Worm (Caenorhabditis elegans): ENCODE results near the gene Y45F3A.9.

The Y45F3A.9 gene

ce11 chrIII:10561904-10562303 lies 33.1 kb downstream of the Y45F3A.9 start, which contains the start of gene Y45F3A.1:
Gene Y45F3A.1 (minus strand): TSS chrIII:10561915.
- no peak for TF ChIP-seq F57A8.1 (GFP tag; optimal IDR thresholded peaks at IDR 0.05)
- no peak for TF ChIP-seq F55B11.4 (tag; optimal IDR thresholded peaks at IDR 0.05; ENCODE audit: borderline replicate concordance, insufficient read depth)
- no peak for TF ChIP-seq nfyb-1 (GFP tag; IDR thresholded peaks at IDR 0.05)
- TF ChIP-seq C06A6.2 (GFP tag; conservative IDR thresholded peaks at IDR 0.05): no peak
- TF ChIP-seq xnd-1 (tag; optimal IDR thresholded peaks at IDR 0.05): peak; percentile 76
- peak; percentile 89 for TF ChIP-seq madf-6 (GFP tag; IDR thresholded peaks at IDR 0.05)
- no peak for TF ChIP-seq cebp-2 (GFP tag; IDR thresholded peaks at IDR 0.05)
- TF ChIP-seq cebp-1 (GFP tag; IDR thresholded peaks at IDR 0.05): no peak
- no peak for TF ChIP-seq cebp-1 (tag; optimal IDR thresholded peaks at IDR 0.05)
- peak; percentile 54 for TF ChIP-seq snpc-3.4 (tag; optimal IDR thresholded peaks at IDR 0.05)
- TF ChIP-seq hmg-1.2 (GFP tag; IDR thresholded peaks at IDR 0.05): no peak
- TF ChIP-seq rpc-1 (optimal IDR thresholded peaks at IDR 0.05): no peak
- no peak for TF ChIP-seq rpc-1 (tag; optimal IDR thresholded peaks at IDR 0.05)
- TF ChIP-seq aptf-2 (GFP tag; conservative IDR thresholded peaks at IDR 0.05): no peak
- no peak for TF ChIP-seq ets-4 (GFP tag; optimal IDR thresholded peaks at IDR 0.05)
- no peak for TF ChIP-seq snpc-4 (GFP tag; optimal IDR thresholded peaks at IDR 0.05)
- TF ChIP-seq snpc-4 (tag; optimal IDR thresholded peaks at IDR 0.05): no peak
- no peak for TF ChIP-seq madf-3 (GFP tag; IDR thresholded peaks at IDR 0.05)
- TF ChIP-seq lsl-1 (GFP tag; optimal IDR thresholded peaks at IDR 0.05): peak; percentile 88
- TF ChIP-seq bed-2 (GFP tag; IDR thresholded peaks at IDR 0.05): no peak
- peak; percentile 69 for TF ChIP-seq madf-8 (GFP tag; conservative IDR thresholded peaks at IDR 0.05)
- TF ChIP-seq tbp1 (GFP tag; optimal IDR thresholded peaks at IDR 0.05): no peak
- peak; percentile 90 for TF ChIP-seq F33H1.4 (GFP tag; IDR thresholded peaks at IDR 0.05)
- TF ChIP-seq F10E7.11 (tag; optimal IDR thresholded peaks at IDR 0.05): no peak
- no peak for TF ChIP-seq B0336.3 (GFP tag; IDR thresholded peaks at IDR 0.05)
- TF ChIP-seq K12H6.12 (tag; optimal IDR thresholded peaks at IDR 0.05): no peak
- TF ChIP-seq sdz-38 (tag; optimal IDR thresholded peaks at IDR 0.05): no peak
- TF ChIP-seq rec-8 (tag; optimal IDR thresholded peaks at IDR 0.05): no peak
- TF ChIP-seq lin-26 (GFP tag; IDR thresholded peaks at IDR 0.05): no peak
- no peak for TF ChIP-seq T07F8.4 (tag; optimal IDR thresholded peaks at IDR 0.05)
- no peak for TF ChIP-seq sptf-2 (GFP tag; optimal IDR thresholded peaks at IDR 0.05)
- no peak for TF ChIP-seq mcd-1 (GFP tag; IDR thresholded peaks at IDR 0.05)
- TF ChIP-seq lir-1 (GFP tag; conservative IDR thresholded peaks at IDR 0.05): no peak
- TF ChIP-seq snpc-1.1 (tag; optimal IDR thresholded peaks at IDR 0.05; ENCODE audit: insufficient read depth): peak; percentile 3
- no peak for TF ChIP-seq somi-1 (GFP tag; optimal IDR thresholded peaks at IDR 0.05)
- no peak for TF ChIP-seq nhr-27 (tag; optimal IDR thresholded peaks at IDR 0.05)
- no peak for TF ChIP-seq nhr-120 (GFP tag; IDR thresholded peaks at IDR 0.05)
- no peak for TF ChIP-seq rcor-1 (GFP tag; IDR thresholded peaks at IDR 0.05)
- TF ChIP-seq lin-54 (GFP tag; optimal IDR thresholded peaks at IDR 0.05): peak; percentile 58
- peak; percentile 28 for TF ChIP-seq efl-1 (GFP tag; optimal IDR thresholded peaks at IDR 0.05)
- TF ChIP-seq hlh-26 (GFP tag; conservative IDR thresholded peaks at IDR 0.05): no peak
- TF ChIP-seq D2030.7 (GFP tag; IDR thresholded peaks at IDR 0.05): peak; percentile 58
- TF ChIP-seq F23B12.7 (tag; optimal IDR thresholded peaks at IDR 0.05; ENCODE audit: insufficient read depth): peak; percentile 24
- no peak for TF ChIP-seq egl-44 (GFP tag; IDR thresholded peaks at IDR 0.05)
- no peak for TF ChIP-seq die-1 (tag; optimal IDR thresholded peaks at IDR 0.05)
- no peak for TF ChIP-seq unc-62 (GFP tag; optimal IDR thresholded peaks at IDR 0.05)
- no peak for TF ChIP-seq aptf-3 (GFP tag; IDR thresholded peaks at IDR 0.05)

All from whole organism, young adult.